Fruit fly (Drosophila melanogaster): ENCODE measurements around the gene nes.
A peak's percentile ranks its signal among the peaks of the same experiment; 100 is the strongest.

nes gene

DNA sequence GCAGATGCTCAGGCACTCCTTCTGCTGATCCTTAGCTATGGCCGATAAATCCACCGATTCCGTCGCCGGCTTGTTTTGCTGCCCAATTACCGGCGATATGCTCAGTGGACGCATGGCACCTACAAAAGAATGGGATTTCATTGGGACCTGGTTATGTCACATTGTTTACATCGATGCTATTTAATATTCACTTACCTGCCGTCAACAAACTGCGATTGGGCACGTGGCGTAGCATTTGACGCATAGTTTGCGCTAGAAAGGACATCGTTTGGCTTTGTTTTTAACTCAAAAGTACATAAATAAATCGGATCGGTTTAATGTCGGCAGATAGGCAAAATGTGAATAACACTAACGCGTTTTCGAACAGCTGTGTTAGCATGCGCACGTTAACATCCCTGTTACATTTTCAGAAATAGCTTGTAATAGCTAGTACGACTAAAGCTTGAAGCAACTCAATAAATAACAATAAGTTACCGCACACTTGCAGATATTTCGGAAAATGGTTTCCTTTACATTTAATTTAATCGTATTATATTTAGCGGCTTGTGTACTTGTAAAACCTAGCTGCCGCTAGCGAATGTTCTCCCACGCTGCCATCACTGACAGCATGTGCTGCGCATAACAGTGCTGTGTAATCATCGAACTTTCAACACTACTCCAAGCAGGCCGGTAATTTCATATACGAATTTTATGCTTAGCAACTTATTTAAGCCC lies 5.6 kb downstream of the nes start, which contains the start of the genes mRpL21 and rept (continued):
- TF ChIP-seq sim (GFP tag; IDR thresholded peaks at IDR 0.05), result no peak
- TF ChIP-seq zen2 (GFP tag; IDR thresholded peaks at IDR 0.05; ENCODE audit: partially characterized antibody), result no peak
- TF ChIP-seq Hr39 (optimal IDR thresholded peaks at IDR 0.05), result no peak
- no peak for TF ChIP-seq sc (optimal IDR thresholded peaks at IDR 0.05)
- peak; percentile 5 for TF ChIP-seq sc (GFP tag; optimal IDR thresholded peaks at IDR 0.05)
- TF ChIP-seq MTF-1 (GFP tag; optimal IDR thresholded peaks at IDR 0.05; ENCODE audit: borderline replicate concordance), result no peak
- TF ChIP-seq run (tag; optimal IDR thresholded peaks at IDR 0.05), result no peak
- TF ChIP-seq al (GFP tag; IDR thresholded peaks at IDR 0.05), result peak; percentile 26; the same call in 1 of the 2 replicates
- TF ChIP-seq Taf1 (GFP tag; IDR thresholded peaks at IDR 0.05), result peak; percentile 44; the same call in 1 of the 2 replicates
- 0 out of 2 replicates have a peak, but pooled peaks have one; percentile 15 for TF ChIP-seq onecut (GFP tag; IDR thresholded peaks at IDR 0.05)
- TF ChIP-seq ewg (GFP tag; optimal IDR thresholded peaks at IDR 0.05), result peak; percentile 79
- peak; percentile 55 for TF ChIP-seq CG2678 (tag; optimal IDR thresholded peaks at IDR 0.05)
- TF ChIP-seq Blimp-1 (GFP tag; optimal IDR thresholded peaks at IDR 0.05), result no peak
- TF ChIP-seq Neu2 (GFP tag; optimal IDR thresholded peaks at IDR 0.05; ENCODE audit: borderline replicate concordance), result no peak
- peak; percentile 67 for TF ChIP-seq CG12659 (GFP tag; optimal IDR thresholded peaks at IDR 0.05)
- peak; percentile 67 for TF ChIP-seq NfI (GFP tag; optimal IDR thresholded peaks at IDR 0.05)
- no peak for TF ChIP-seq cas (GFP tag; IDR thresholded peaks at IDR 0.05)
- peak; percentile 54; the same call in 1 of the 3 replicates for TF ChIP-seq ken (GFP tag; IDR thresholded peaks at IDR 0.05)
- TF ChIP-seq bsh (GFP tag; optimal IDR thresholded peaks at IDR 0.05), result peak in 1 of 2 experiments; percentile 40
- TF ChIP-seq CG6854 (GFP tag; optimal IDR thresholded peaks at IDR 0.05), result no peak
- TF ChIP-seq fd102C (GFP tag; optimal IDR thresholded peaks at IDR 0.05), result no peak
- TF ChIP-seq CG12219 (GFP tag; optimal IDR thresholded peaks at IDR 0.05), result peak; percentile 14
- peak; percentile 31 for TF ChIP-seq CG6254 (GFP tag; optimal IDR thresholded peaks at IDR 0.05)
- TF ChIP-seq pum (GFP tag; optimal IDR thresholded peaks at IDR 0.05), result peak; percentile 22
- TF ChIP-seq CG10267 (tag; optimal IDR thresholded peaks at IDR 0.05), result peak; percentile 95
- TF ChIP-seq CG13123 (GFP tag; optimal IDR thresholded peaks at IDR 0.05), result no peak
- no peak for TF ChIP-seq Gsc (GFP tag; IDR thresholded peaks at IDR 0.05)
- TF ChIP-seq tin (GFP tag; optimal IDR thresholded peaks at IDR 0.05), result peak; percentile 51
- TF ChIP-seq ssp (GFP tag; IDR thresholded peaks at IDR 0.05), result no peak
- TF ChIP-seq CG8089 (GFP tag; optimal IDR thresholded peaks at IDR 0.05), result no peak
- TF ChIP-seq maf-S (GFP tag; optimal IDR thresholded peaks at IDR 0.05), result peak; percentile 50
- peak; percentile 10 for TF ChIP-seq gcm2 (GFP tag; optimal IDR thresholded peaks at IDR 0.05)
- 0 out of 2 replicates have a peak, but pooled peaks have one; percentile 6 for TF ChIP-seq stc (GFP tag; IDR thresholded peaks at IDR 0.05)
- 0 out of 2 replicates have a peak, but pooled peaks have one; percentile 31 for TF ChIP-seq CG11247 (GFP tag; IDR thresholded peaks at IDR 0.05)
- 0 out of 2 replicates have a peak, but pooled peaks have one; percentile 16 for TF ChIP-seq CG11085 (GFP tag; IDR thresholded peaks at IDR 0.05)
- no peak for TF ChIP-seq wor (GFP tag; IDR thresholded peaks at IDR 0.05)
- TF ChIP-seq nerfin-2 (GFP tag; IDR thresholded peaks at IDR 0.05; ENCODE audit: partially characterized antibody), result no peak
- TF ChIP-seq BEAF-32 (GFP tag; optimal IDR thresholded peaks at IDR 0.05), result peak; percentile 45
- TF ChIP-seq CG8388 (GFP tag; optimal IDR thresholded peaks at IDR 0.05), result peak; percentile 43
- TF ChIP-seq Gug (GFP tag; IDR thresholded peaks at IDR 0.05), result peak; percentile 45; the same call in 1 of the 4 replicates
- TF ChIP-seq Dll (GFP tag; IDR thresholded peaks at IDR 0.05; ENCODE audit: partially characterized antibody), result 0 out of 4 replicates have a peak, but pooled peaks have one; percentile 44
- peak; percentile 48 for TF ChIP-seq Xbp1 (GFP tag; optimal IDR thresholded peaks at IDR 0.05)
- TF ChIP-seq Hr78 (GFP tag; optimal IDR thresholded peaks at IDR 0.05), result no peak
- no peak for TF ChIP-seq prd (optimal IDR thresholded peaks at IDR 0.05)
- TF ChIP-seq prd (GFP tag; IDR thresholded peaks at IDR 0.05), result 0 out of 3 replicates have a peak, but pooled peaks have one; percentile 27
- peak; percentile 44 for TF ChIP-seq CG18619 (GFP tag; optimal IDR thresholded peaks at IDR 0.05)
- no peak for TF ChIP-seq emc (GFP tag; optimal IDR thresholded peaks at IDR 0.05)
- no peak for TF ChIP-seq CG5953 (GFP tag; IDR thresholded peaks at IDR 0.05)
- TF ChIP-seq CG4820 (GFP tag; optimal IDR thresholded peaks at IDR 0.05), result no peak

All from whole organism, embryonic.